Worm (Caenorhabditis elegans): ENCODE data around the gene F18H3.1.
A peak's percentile ranks its signal among the peaks of the same experiment; 100 is the strongest.

The F18H3.1 gene

DNA sequence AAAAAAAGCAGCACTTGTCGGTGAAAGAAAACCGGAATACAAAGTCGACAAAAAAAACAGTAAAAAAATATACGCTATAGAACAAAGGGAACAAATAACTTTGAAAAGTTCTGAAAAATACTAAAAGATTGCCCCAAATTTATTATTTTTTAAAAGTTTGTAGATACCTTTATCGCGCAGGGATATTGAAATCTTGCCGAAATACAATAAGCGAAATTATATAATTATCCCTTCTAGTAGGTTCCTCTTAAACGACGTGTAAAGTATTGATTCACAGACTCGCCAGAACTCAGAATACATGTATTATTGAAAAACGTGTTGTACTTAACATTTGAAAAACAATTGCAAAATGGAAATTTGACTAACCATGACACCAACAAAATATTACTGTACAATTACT lies 5.1 kb upstream of the F18H3.1 start:
- TF ChIP-seq nhr-11 (tag; optimal IDR thresholded peaks at IDR 0.05) (peak; percentile 60), nhr-23 (tag; optimal IDR thresholded peaks at IDR 0.05) (peak; percentile 96), unc-62 (GFP tag; optimal IDR thresholded peaks at IDR 0.05) (no peak), R02D3.7 (tag; optimal IDR thresholded peaks at IDR 0.05) (peak; percentile 82), nhr-67 (tag; optimal IDR thresholded peaks at IDR 0.05) (no peak), skn-1 (tag; optimal IDR thresholded peaks at IDR 0.05) (peak; percentile 95), mdl-1 (tag; optimal IDR thresholded peaks at IDR 0.05) (peak; percentile 12), lin-39 (tag; optimal IDR thresholded peaks at IDR 0.05) (peak; percentile 69), ceh-82 (tag; optimal IDR thresholded peaks at IDR 0.05) (peak; percentile 94), jun-1 (tag; optimal IDR thresholded peaks at IDR 0.05) (peak; percentile 97), fos-1 (tag; optimal IDR thresholded peaks at IDR 0.05) (peak; percentile 27), ceh-9 (tag; optimal IDR thresholded peaks at IDR 0.05) (no peak), nhr-12 (tag; optimal IDR thresholded peaks at IDR 0.05) (peak; percentile 11), elt-2 (tag; optimal IDR thresholded peaks at IDR 0.05) (peak; percentile 50), nhr-28 (tag; optimal IDR thresholded peaks at IDR 0.05) (no peak), ceh-28 (tag; optimal IDR thresholded peaks at IDR 0.05) (peak; percentile 98), nfya-1 (tag; optimal IDR thresholded peaks at IDR 0.05; ENCODE audit: insufficient read depth) (peak; percentile 54), ama-1 (optimal IDR thresholded peaks at IDR 0.05) (no peak), unc-39 (tag; optimal IDR thresholded peaks at IDR 0.05) (no peak), mml-1 (tag; optimal IDR thresholded peaks at IDR 0.05) (no peak), ZK546.5 (tag; optimal IDR thresholded peaks at IDR 0.05) (no peak), sea-2 (GFP tag; optimal IDR thresholded peaks at IDR 0.05) (no peak), egl-27 (tag; optimal IDR thresholded peaks at IDR 0.05) (peak; percentile 77), ceh-16 (tag; optimal IDR thresholded peaks at IDR 0.05) (peak; percentile 53), aly-2 (tag; optimal IDR thresholded peaks at IDR 0.05) (peak; percentile 61), zag-1 (tag; optimal IDR thresholded peaks at IDR 0.05) (no peak), nhr-77 (tag; optimal IDR thresholded peaks at IDR 0.05) (peak; percentile 94), egl-5 (tag; optimal IDR thresholded peaks at IDR 0.05) (peak; percentile 42), elt-3 (tag; optimal IDR thresholded peaks at IDR 0.05) (peak in 1 of 3 experiments; percentile 63), nhr-237 (tag; optimal IDR thresholded peaks at IDR 0.05) (no peak), lsy-12 (tag; optimal IDR thresholded peaks at IDR 0.05) (peak; percentile 62), ztf-11 (tag; optimal IDR thresholded peaks at IDR 0.05) (no peak), elt-1 (tag; optimal IDR thresholded peaks at IDR 0.05) (peak; percentile 47), eor-1 (tag; optimal IDR thresholded peaks at IDR 0.05) (peak in 1 of 2 experiments; percentile 80), lin-15B (tag; optimal IDR thresholded peaks at IDR 0.05) (peak; percentile 12), pha-4 (tag; optimal IDR thresholded peaks at IDR 0.05) (peak; percentile 90), nhr-43 (tag; optimal IDR thresholded peaks at IDR 0.05; ENCODE audit: poor library complexity, severe bottlenecking) (peak; percentile 95), nhr-76 (tag; optimal IDR thresholded peaks at IDR 0.05) (peak; percentile 41), fkh-10 (GFP tag; optimal IDR thresholded peaks at IDR 0.05) (peak; percentile 65), pqm-1 (tag; optimal IDR thresholded peaks at IDR 0.05) (peak; percentile 73), ztf-4 (tag; optimal IDR thresholded peaks at IDR 0.05) (no peak), fkh-2 (tag; optimal IDR thresholded peaks at IDR 0.05) (no peak), daf-12 (tag; optimal IDR thresholded peaks at IDR 0.05) (peak; percentile 4), hmg-11 (tag; optimal IDR thresholded peaks at IDR 0.05) (peak; percentile 78), tbx-2 (tag; optimal IDR thresholded peaks at IDR 0.05) (peak; percentile 95), snpc-4 (tag; optimal IDR thresholded peaks at IDR 0.05) (peak; percentile 81), nhr-25 (tag; optimal IDR thresholded peaks at IDR 0.05) (peak; percentile 75)

ce11 chrX:13525094-13525493 lies 5.6 kb downstream of the F18H3.1 start:
- TF ChIP-seq sea-2 (GFP tag; optimal IDR thresholded peaks at IDR 0.05) (no peak), elt-3 (tag; optimal IDR thresholded peaks at IDR 0.05) (no peak), ztf-11 (tag; optimal IDR thresholded peaks at IDR 0.05) (no peak), unc-62 (GFP tag; optimal IDR thresholded peaks at IDR 0.05) (no peak), egl-27 (tag; optimal IDR thresholded peaks at IDR 0.05) (no peak), lin-15B (tag; optimal IDR thresholded peaks at IDR 0.05) (no peak), lin-39 (tag; optimal IDR thresholded peaks at IDR 0.05) (no peak), nhr-25 (tag; optimal IDR thresholded peaks at IDR 0.05) (no peak), nhr-28 (tag; optimal IDR thresholded peaks at IDR 0.05) (no peak), skn-1 (tag; optimal IDR thresholded peaks at IDR 0.05) (no peak), daf-12 (tag; optimal IDR thresholded peaks at IDR 0.05) (no peak), ama-1 (optimal IDR thresholded peaks at IDR 0.05) (no peak), ZK546.5 (tag; optimal IDR thresholded peaks at IDR 0.05) (no peak), pha-4 (tag; optimal IDR thresholded peaks at IDR 0.05) (no peak), unc-39 (tag; optimal IDR thresholded peaks at IDR 0.05) (no peak), nhr-237 (tag; optimal IDR thresholded peaks at IDR 0.05) (no peak)
